Worm (Caenorhabditis elegans): ENCODE results near the gene F49C5.9.

- TF ChIP-seq med-1 (GFP tag; optimal IDR thresholded peaks at IDR 0.05; ENCODE audit: insufficient read depth), result no peak
- no peak for TF ChIP-seq flt-1 (GFP tag; IDR thresholded peaks at IDR 0.05)
- no peak for TF ChIP-seq T22C8.4 (GFP tag; IDR thresholded peaks at IDR 0.05)
- no peak for TF ChIP-seq ref-1 (GFP tag; conservative IDR thresholded peaks at IDR 0.05)
- no peak for TF ChIP-seq ztf-29 (GFP tag; IDR thresholded peaks at IDR 0.05)
- no peak for TF ChIP-seq cog-1 (tag; optimal IDR thresholded peaks at IDR 0.05)
- TF ChIP-seq ztf-23 (GFP tag; IDR thresholded peaks at IDR 0.05), result no peak
Measured at ce11 chrII:12565851-12566250, 21.4 kb upstream of the F49C5.9 start, which contains the start of gene F49C5.7.

Measured in whole organism, midembryonic.